Worm (Caenorhabditis elegans) whole organism, late embryonic: Measurements from ENCODE around the gene rpn-6.2.

Experiments used
- C08G9.2 ChIP-seq: sonication (generic microtip); optimal IDR thresholded peaks from 2 replicates; lab custom pipeline; 2016; ENCODE audit warnings: mild to moderate bottlenecking, missing genetic modification characterization, moderate library complexity, missing compliant biosample characterization
- C38D4.7 ChIP-seq: fragments of 200-800 bp; sonication (Bioruptor generic); optimal IDR thresholded peaks from 2 replicates; lab custom pipeline; 2018; ENCODE audit warnings: mild to moderate bottlenecking, missing genetic modification characterization, moderate library complexity, missing compliant biosample characterization
- K09A11.1 ChIP-seq: sonication (generic microtip); optimal IDR thresholded peaks from 2 replicates; lab custom pipeline; 2017; ENCODE audit warnings: antibody characterized with exemption, mild to moderate bottlenecking, missing genetic modification characterization, missing compliant biosample characterization; ENCODE audit not compliant: insufficient read depth
- T23F11.4 ChIP-seq: fragments of 200-800 bp; sonication (Bioruptor generic); optimal IDR thresholded peaks from 2 replicates; lab custom pipeline; 2018; ENCODE audit warnings: mild to moderate bottlenecking, missing genetic modification characterization, missing compliant biosample characterization
- ama-1 ChIP-seq: fragments of 150-350 bp; optimal IDR thresholded peaks from 2 replicates; lab custom pipeline; 2014
- ceh-19 ChIP-seq: fragments of 200-800 bp; sonication (Bioruptor generic); optimal IDR thresholded peaks from 2 replicates; lab custom pipeline; 2018; ENCODE audit warnings: mild to moderate bottlenecking, missing genetic modification characterization, missing compliant biosample characterization
- ceh-22 ChIP-seq: sonication (generic microtip); optimal IDR thresholded peaks from 2 replicates; lab custom pipeline; 2017; ENCODE audit warnings: missing biosample characterization, missing genetic modification characterization
- ceh-31 ChIP-seq: sonication (generic microtip); optimal IDR thresholded peaks from 2 replicates; lab custom pipeline; 2016; ENCODE audit warnings: missing genetic modification characterization, missing compliant biosample characterization
- ceh-34 ChIP-seq: sonication (generic microtip); optimal IDR thresholded peaks from 2 replicates; lab custom pipeline; 2016; ENCODE audit warnings: mild to moderate bottlenecking, missing genetic modification characterization, missing compliant biosample characterization
- ceh-45 ChIP-seq: fragments of 200-800 bp; sonication (Bioruptor generic); IDR thresholded peaks from 2 replicates; pipeline ENCODE4 v1.3.6; 2022; ENCODE audit warnings: missing genetic modification reagents, missing genetic modification characterization, missing compliant biosample characterization
- ceh-48 ChIP-seq: sonication (generic microtip); optimal IDR thresholded peaks from 2 replicates; lab custom pipeline; 2016; ENCODE audit warnings: missing genetic modification characterization, inconsistent platforms, missing compliant biosample characterization
- ceh-6 ChIP-seq: fragments of 200-800 bp; sonication (Bioruptor generic); optimal IDR thresholded peaks from 2 replicates; lab custom pipeline; 2018; ENCODE audit warnings: mild to moderate bottlenecking, missing genetic modification characterization, missing compliant biosample characterization
- che-1 ChIP-seq: sonication (generic microtip); optimal IDR thresholded peaks from 2 replicates; lab custom pipeline; 2016; ENCODE audit warnings: mild to moderate bottlenecking, missing genetic modification characterization, missing compliant biosample characterization
- dve-1 ChIP-seq: sonication (generic microtip); optimal IDR thresholded peaks from 2 replicates; lab custom pipeline; 2017; ENCODE audit warnings: antibody characterized with exemption, mild to moderate bottlenecking, missing genetic modification characterization, missing compliant biosample characterization
- elt-2 ChIP-seq: sonication (generic microtip); optimal IDR thresholded peaks from 2 replicates; lab custom pipeline; 2016; ENCODE audit warnings: missing genetic modification reagents, missing genetic modification characterization, missing compliant biosample characterization
- elt-4 ChIP-seq: sonication (generic microtip); optimal IDR thresholded peaks from 2 replicates; lab custom pipeline; 2016; ENCODE audit warnings: missing genetic modification characterization, missing compliant biosample characterization
- ets-4 ChIP-seq: sonication (generic microtip); optimal IDR thresholded peaks from 2 replicates; lab custom pipeline; 2016; ENCODE audit warnings: missing genetic modification characterization, missing compliant biosample characterization
- eyg-1 ChIP-seq: sonication (generic microtip); optimal IDR thresholded peaks from 2 replicates; lab custom pipeline; 2016; ENCODE audit warnings: missing genotype, missing genetic modification characterization, missing compliant biosample characterization
- fax-1 ChIP-seq: sonication (generic microtip); optimal IDR thresholded peaks from 2 replicates; lab custom pipeline; 2016; ENCODE audit warnings: missing genotype, missing genetic modification characterization, missing compliant biosample characterization
- gmeb-2 ChIP-seq: sonication (generic microtip); optimal IDR thresholded peaks from 2 replicates; lab custom pipeline; 2016; ENCODE audit warnings: missing genetic modification characterization, inconsistent platforms, missing compliant biosample characterization
- hlh-15 ChIP-seq: sonication (generic microtip); optimal IDR thresholded peaks from 2 replicates; lab custom pipeline; 2016; ENCODE audit warnings: missing genetic modification characterization, missing compliant biosample characterization
- hlh-30 ChIP-seq: sonication (generic microtip); optimal IDR thresholded peaks from 2 replicates; lab custom pipeline; 2017; ENCODE audit warnings: antibody characterized with exemption, missing genetic modification characterization, missing compliant biosample characterization; ENCODE audit not compliant: insufficient read depth
- hlh-6 ChIP-seq: sonication (generic microtip); optimal IDR thresholded peaks from 2 replicates; lab custom pipeline; 2016; ENCODE audit warnings: missing genotype, missing genetic modification characterization, missing compliant biosample characterization
- hlh-8 ChIP-seq: sonication (generic microtip); optimal IDR thresholded peaks from 2 replicates; lab custom pipeline; 2016; ENCODE audit warnings: missing genotype, missing genetic modification characterization, missing compliant biosample characterization
- lin-11 ChIP-seq: fragments of 200-800 bp; sonication (Bioruptor generic); optimal IDR thresholded peaks from 2 replicates; lab custom pipeline; 2018; ENCODE audit warnings: mild to moderate bottlenecking, missing genetic modification characterization, missing compliant biosample characterization
- mec-3 ChIP-seq: sonication (generic microtip); optimal IDR thresholded peaks from 2 replicates; lab custom pipeline; 2016; ENCODE audit warnings: borderline replicate concordance, missing genetic modification characterization, missing compliant biosample characterization
- nfya-1 ChIP-seq: sonication (generic microtip); optimal IDR thresholded peaks from 2 replicates; lab custom pipeline; 2017; ENCODE audit warnings: missing genetic modification characterization, mild to moderate bottlenecking, missing compliant biosample characterization, antibody characterized with exemption, moderate library complexity
- nhr-11 ChIP-seq: fragments of 150-350 bp; optimal IDR thresholded peaks from 2 replicates; lab custom pipeline; 2014; ENCODE audit warnings: missing biosample characterization, missing genetic modification characterization
- npax-4 ChIP-seq: sonication (generic microtip); optimal IDR thresholded peaks from 2 replicates; lab custom pipeline; 2016; ENCODE audit warnings: missing genetic modification characterization, missing compliant biosample characterization
- odd-2 ChIP-seq: sonication (generic microtip); optimal IDR thresholded peaks from 2 replicates; lab custom pipeline; 2017; ENCODE audit warnings: antibody characterized with exemption, mild to moderate bottlenecking, missing genetic modification characterization, missing compliant biosample characterization
- pag-3 ChIP-seq: sonication (generic microtip); optimal IDR thresholded peaks from 2 replicates; lab custom pipeline; 2016; ENCODE audit warnings: missing compliant biosample characterization, missing genetic modification characterization, borderline replicate concordance
- pax-1 ChIP-seq: fragments of 150-350 bp; optimal IDR thresholded peaks from 2 replicates; lab custom pipeline; 2014; ENCODE audit warnings: missing biosample characterization, missing genetic modification characterization
- pha-2 ChIP-seq: sonication (generic microtip); optimal IDR thresholded peaks from 2 replicates; lab custom pipeline; 2017; ENCODE audit warnings: mild to moderate bottlenecking, missing genetic modification characterization, missing compliant biosample characterization
- pha-4 ChIP-seq: fragments of 150-350 bp; optimal IDR thresholded peaks from 2 replicates; lab custom pipeline; 2018; ENCODE audit warnings: missing biosample characterization, missing genetic modification reagents, missing genetic modification characterization
- pqm-1 ChIP-seq: sonication (generic microtip); optimal IDR thresholded peaks from 2 replicates; lab custom pipeline; 2016; ENCODE audit warnings: missing genetic modification characterization, missing compliant biosample characterization
- ref-2 ChIP-seq: sonication (generic microtip); optimal IDR thresholded peaks from 2 replicates; lab custom pipeline; 2016; ENCODE audit warnings: missing genetic modification characterization, missing compliant biosample characterization
- sdc-2 ChIP-seq: sonication (generic microtip); optimal IDR thresholded peaks from 2 replicates; lab custom pipeline; 2016; ENCODE audit warnings: missing genotype, missing genetic modification characterization, missing compliant biosample characterization
- sox-2 ChIP-seq: fragments of 200-800 bp; sonication (Bioruptor generic); IDR thresholded peaks from 2 replicates; pipeline ENCODE4 v1.3.6; 2022; ENCODE audit warnings: missing genetic modification reagents, missing genetic modification characterization, missing compliant biosample characterization
- sox-4 ChIP-seq: sonication (generic microtip); optimal IDR thresholded peaks from 2 replicates; lab custom pipeline; 2017; ENCODE audit warnings: mild to moderate bottlenecking, missing genetic modification characterization, inconsistent platforms, missing compliant biosample characterization
- tbx-2 ChIP-seq: sonication (generic microtip); optimal IDR thresholded peaks from 2 replicates; lab custom pipeline; 2016; ENCODE audit warnings: missing genetic modification characterization, missing compliant biosample characterization
- unc-3 ChIP-seq, 2 experiments: fragments of 200-800 bp in 1 of 2; sonication (Bioruptor generic) in 1 of 2; sonication (generic microtip) in 1 of 2; conservative IDR thresholded peaks in 1 of 2; optimal IDR thresholded peaks in 1 of 2; 2 replicates each; pipeline versions ENCODE4 v1.3.6 to Lab custom; 2016 to 2022; ENCODE audit warnings: missing compliant biosample characterization in 2 of 2, missing genetic modification characterization in 2 of 2, missing genetic modification reagents in 1 of 2
- unc-42 ChIP-seq: sonication (generic microtip); optimal IDR thresholded peaks from 2 replicates; lab custom pipeline; 2016; ENCODE audit warnings: missing genotype, missing genetic modification characterization, missing compliant biosample characterization
- zip-5 ChIP-seq: sonication (generic microtip); optimal IDR thresholded peaks from 2 replicates; lab custom pipeline; 2016; ENCODE audit warnings: missing genetic modification characterization, missing compliant biosample characterization
- ztf-16 ChIP-seq: sonication (generic microtip); optimal IDR thresholded peaks from 2 replicates; lab custom pipeline; 2017; ENCODE audit warnings: missing genetic modification characterization, missing compliant biosample characterization

The rpn-6.2 gene

ce11 chrIII:9034133-9034532 is 32.3 kb upstream of the rpn-6.2 start:
- TF ChIP-seq npax-4 (tag; lab: Kevin White, UChicago) (no peak), ceh-6 (no peak), ceh-34 (tag; lab: Kevin White, UChicago) (no peak), sox-2 (no peak), gmeb-2 (tag; lab: Kevin White, UChicago) (no peak), mec-3 (tag; lab: Kevin White, UChicago) (no peak), fax-1 (no peak), sdc-2 (tag; lab: Kevin White, UChicago) (no peak), pqm-1 (tag; lab: Kevin White, UChicago) (no peak), ama-1 (lab: Kevin White, UChicago) (no peak), odd-2 (tag; lab: Kevin White, UChicago) (no peak), tbx-2 (tag; lab: Kevin White, UChicago) (no peak), ztf-16 (tag; lab: Kevin White, UChicago) (no peak), hlh-8 (tag; lab: Kevin White, UChicago) (no peak), pha-2 (tag; lab: Kevin White, UChicago) (no peak), K09A11.1 (tag; lab: Kevin White, UChicago) (no peak), lin-11 (tag; lab: Kevin White, UChicago) (no peak), ceh-22 (tag; lab: Kevin White, UChicago) (no peak), C38D4.7 (no peak), ref-2 (tag; lab: Kevin White, UChicago) (no peak)
- TF ChIP-seq, all 69 proteins: peak for 0

- no peak for TF ChIP-seq hlh-8 (tag; lab: Kevin White, UChicago)
- TF ChIP-seq hlh-6 (tag; lab: Kevin White, UChicago), result no peak
- no peak for TF ChIP-seq ceh-34 (tag; lab: Kevin White, UChicago)
- TF ChIP-seq eyg-1 (tag; lab: Kevin White, UChicago), result no peak
- TF ChIP-seq pha-4 (tag; lab: Kevin White, UChicago), result no peak
- no peak for TF ChIP-seq T23F11.4 (GFP tag; lab: Kevin White, UChicago)
- no peak for TF ChIP-seq ama-1 (lab: Kevin White, UChicago)
- no peak for TF ChIP-seq sdc-2 (tag; lab: Kevin White, UChicago)
- TF ChIP-seq dve-1, result no peak
- no peak for TF ChIP-seq elt-4 (tag; lab: Kevin White, UChicago)
- TF ChIP-seq pag-3, result no peak
- no peak for TF ChIP-seq ceh-22 (tag; lab: Kevin White, UChicago)
- TF ChIP-seq unc-42 (tag; lab: Kevin White, UChicago), result no peak
Measured at ce11 chrIII:9030818-9031217, 29.0 kb upstream of the rpn-6.2 start.

- TF ChIP-seq pax-1 (tag; lab: Kevin White, UChicago) (no peak), ceh-31 (tag; lab: Kevin White, UChicago) (no peak), sox-4 (tag; lab: Kevin White, UChicago) (no peak), hlh-15 (tag; lab: Kevin White, UChicago) (no peak), C08G9.2 (tag; lab: Kevin White, UChicago) (no peak), elt-2 (tag; lab: Kevin White, UChicago) (no peak), pag-3 (no peak), hlh-8 (tag; lab: Kevin White, UChicago) (no peak), unc-3 (GFP tag; conservative IDR thresholded peaks at IDR 0.05; lab: Robert Waterston, UW) (no peak), unc-3 (tag; optimal IDR thresholded peaks at IDR 0.05; lab: Kevin White, UChicago) (no peak), ceh-48 (tag; lab: Kevin White, UChicago) (no peak), C38D4.7 (no peak)
- TF ChIP-seq, all 69 proteins: peak for 0
Measured at ce11 chrIII:9026951-9027350, 25.2 kb upstream of the rpn-6.2 start, which contains the start of gene F59B2.13. Gene F59B2.13, minus strand, starts transcription at chrIII:9027051.

- TF ChIP-seq hlh-30 (tag; lab: Kevin White, UChicago) (no peak), ceh-19 (no peak), nfya-1 (tag; lab: Kevin White, UChicago) (no peak), zip-5 (tag; lab: Kevin White, UChicago) (no peak), pha-4 (tag; lab: Kevin White, UChicago) (no peak), che-1 (no peak), dve-1 (no peak), ceh-22 (tag; lab: Kevin White, UChicago) (no peak), odd-2 (tag; lab: Kevin White, UChicago) (no peak), ets-4 (tag; lab: Kevin White, UChicago) (no peak), tbx-2 (tag; lab: Kevin White, UChicago) (no peak), nhr-11 (tag; lab: Kevin White, UChicago) (no peak), ceh-45 (GFP tag; lab: Robert Waterston, UW) (no peak)
Measured at ce11 chrIII:9023601-9024000, 21.8 kb upstream of the rpn-6.2 start.
